Worm (Caenorhabditis elegans) whole organism, L4 larva: ENCODE measurements around the gene F39D8.3.

ENCODE experiments used
- F37D6.2 ChIP-seq: sonication (generic microtip); optimal IDR thresholded peaks from 2 replicates; lab custom pipeline; 2016; ENCODE audit warnings: mild to moderate bottlenecking, missing genetic modification characterization, missing compliant biosample characterization
- F49E8.2 ChIP-seq: sonication (generic microtip); optimal IDR thresholded peaks from 2 replicates; lab custom pipeline; 2016; ENCODE audit warnings: missing compliant biosample characterization, mild to moderate bottlenecking, missing genetic modification characterization, borderline replicate concordance
- R02D3.7 ChIP-seq: fragments of 150-350 bp; sonication (generic microtip); optimal IDR thresholded peaks from 3 replicates; lab custom pipeline; 2014; ENCODE audit warnings: missing biosample characterization, missing genetic modification characterization
- ZK337.2 ChIP-seq: fragments of 200-800 bp; sonication (Bioruptor generic); IDR thresholded peaks from 2 replicates; pipeline ENCODE4 v1.3.6; 2022; ENCODE audit warnings: missing genetic modification reagents, missing genetic modification characterization, missing compliant biosample characterization
- ZK546.5 ChIP-seq, 2 experiments: sonication (generic microtip); optimal IDR thresholded peaks; 2 replicates each; lab custom pipeline; 2017; ENCODE audit warnings: missing biosample characterization in 2 of 2, missing genetic modification characterization in 2 of 2
- attf-4 ChIP-seq: sonication (generic microtip); optimal IDR thresholded peaks from 3 replicates; lab custom pipeline; 2017; ENCODE audit warnings: missing biosample characterization, missing genetic modification characterization
- ceh-28 ChIP-seq: fragments of 150-350 bp; optimal IDR thresholded peaks from 2 replicates; lab custom pipeline; 2014; ENCODE audit warnings: missing biosample characterization, missing genetic modification reagents, missing genetic modification characterization
- daf-12 ChIP-seq: fragments of 150-350 bp; optimal IDR thresholded peaks from 2 replicates; lab custom pipeline; 2014; ENCODE audit warnings: missing biosample characterization, missing genetic modification reagents, missing genetic modification characterization
- daf-16 ChIP-seq, 3 experiments: sonication (generic microtip); optimal IDR thresholded peaks; 2 replicates each; lab custom pipeline; 2016 to 2017; ENCODE audit warnings: missing genetic modification characterization in 3 of 3, missing genetic modification reagents in 3 of 3, mild to moderate bottlenecking in 2 of 3, missing compliant biosample characterization in 2 of 3, missing biosample characterization in 1 of 3, moderate library complexity in 1 of 3
- dmd-6 ChIP-seq: fragments of 200-800 bp; sonication (Bioruptor generic); IDR thresholded peaks from 2 replicates; pipeline ENCODE4 v1.3.6; 2022; ENCODE audit warnings: missing genetic modification reagents, missing genetic modification characterization, missing compliant biosample characterization
- egl-43 ChIP-seq: fragments of 200-800 bp; sonication (Bioruptor generic); IDR thresholded peaks from 2 replicates; pipeline ENCODE4 v1.3.6; 2022; ENCODE audit warnings: missing genetic modification reagents, missing genetic modification characterization, missing compliant biosample characterization
- fos-1 ChIP-seq: fragments of 150-350 bp; optimal IDR thresholded peaks from 2 replicates; lab custom pipeline; 2014; ENCODE audit warnings: missing biosample characterization, missing genetic modification characterization
- hlh-11 ChIP-seq: fragments of 200-800 bp; sonication (Bioruptor generic); optimal IDR thresholded peaks from 2 replicates; lab custom pipeline; 2018; ENCODE audit warnings: mild to moderate bottlenecking, missing genetic modification characterization, missing compliant biosample characterization
- hlh-30 ChIP-seq: sonication (generic microtip); optimal IDR thresholded peaks from 2 replicates; lab custom pipeline; 2017; ENCODE audit warnings: antibody characterized with exemption, mild to moderate bottlenecking, missing genetic modification characterization, missing compliant biosample characterization; ENCODE audit not compliant: insufficient read depth
- hmg-1.1 ChIP-seq: fragments of 200-800 bp; sonication (Bioruptor generic); IDR thresholded peaks from 2 replicates; pipeline ENCODE4 v1.3.6; 2022; ENCODE audit warnings: missing genetic modification reagents, missing genetic modification characterization, missing compliant biosample characterization
- lsy-2 ChIP-seq, 2 experiments: fragments of 150-350 bp in 1 of 2; sonication (generic microtip) in 1 of 2; optimal IDR thresholded peaks; 2 replicates each; lab custom pipeline; 2014 to 2017; ENCODE audit warnings: missing biosample characterization in 2 of 2, missing genetic modification characterization in 2 of 2
- madf-5 ChIP-seq, 2 experiments: fragments of 200-800 bp; sonication (Bioruptor generic); IDR thresholded peaks; 2 replicates each; pipeline ENCODE4 v1.3.6; 2022; ENCODE audit warnings: missing compliant biosample characterization in 2 of 2, missing genetic modification characterization in 2 of 2
- madf-9 ChIP-seq: fragments of 200-800 bp; sonication (Bioruptor generic); conservative IDR thresholded peaks from 2 replicates; pipeline ENCODE4 v1.3.6; 2022; ENCODE audit warnings: missing genetic modification reagents, missing genetic modification characterization, missing compliant biosample characterization
- mdl-1 ChIP-seq, 2 experiments: fragments of 150-350 bp in 1 of 2; sonication (generic microtip) in 1 of 2; optimal IDR thresholded peaks; 2 replicates each; lab custom pipeline; 2014 to 2017; ENCODE audit warnings: missing biosample characterization in 2 of 2, missing genetic modification characterization in 2 of 2
- mdt-29 ChIP-seq: fragments of 200-800 bp; sonication (Bioruptor generic); IDR thresholded peaks from 2 replicates; pipeline ENCODE4 v1.3.6; 2022; ENCODE audit warnings: missing genetic modification reagents, missing genetic modification characterization, missing compliant biosample characterization
- mes-2 ChIP-seq: sonication (generic microtip); optimal IDR thresholded peaks from 2 replicates; lab custom pipeline; 2016; ENCODE audit warnings: missing genotype, mild to moderate bottlenecking, missing genetic modification characterization, missing compliant biosample characterization; ENCODE audit not compliant: poor library complexity, severe bottlenecking
- mxl-2 ChIP-seq: fragments of 200-800 bp; sonication (Bioruptor generic); conservative IDR thresholded peaks from 2 replicates; pipeline ENCODE4 v1.3.6; 2022; ENCODE audit warnings: missing genetic modification reagents, missing genetic modification characterization, missing compliant biosample characterization
- nhr-10 ChIP-seq: fragments of 150-350 bp; optimal IDR thresholded peaks from 2 replicates; lab custom pipeline; 2014; ENCODE audit warnings: missing biosample characterization, missing genetic modification characterization
- nhr-102 ChIP-seq: sonication (generic microtip); optimal IDR thresholded peaks from 2 replicates; lab custom pipeline; 2016; ENCODE audit warnings: mild to moderate bottlenecking, missing genetic modification characterization, moderate library complexity, missing compliant biosample characterization
- nhr-11 ChIP-seq: fragments of 150-350 bp; optimal IDR thresholded peaks from 2 replicates; lab custom pipeline; 2014; ENCODE audit warnings: missing biosample characterization, missing genetic modification characterization
- nhr-237 ChIP-seq: sonication (generic microtip); optimal IDR thresholded peaks from 2 replicates; lab custom pipeline; 2017; ENCODE audit warnings: missing biosample characterization, missing genetic modification characterization
- nhr-28 ChIP-seq: fragments of 150-350 bp; optimal IDR thresholded peaks from 2 replicates; lab custom pipeline; 2014; ENCODE audit warnings: missing biosample characterization, missing genetic modification characterization
- nhr-76 ChIP-seq: fragments of 150-350 bp; optimal IDR thresholded peaks from 2 replicates; lab custom pipeline; 2014; ENCODE audit warnings: missing biosample characterization, missing genetic modification characterization
- php-3 ChIP-seq: fragments of 200-800 bp; sonication (Bioruptor generic); IDR thresholded peaks from 2 replicates; pipeline ENCODE4 v1.3.6; 2022; ENCODE audit warnings: missing genetic modification reagents, missing genetic modification characterization, missing compliant biosample characterization
- pqm-1 ChIP-seq: sonication (generic microtip); optimal IDR thresholded peaks from 2 replicates; lab custom pipeline; 2017; ENCODE audit warnings: missing biosample characterization, missing genetic modification characterization
- rbr-2 ChIP-seq: sonication (generic microtip); optimal IDR thresholded peaks from 2 replicates; lab custom pipeline; 2016; ENCODE audit warnings: missing genotype, missing genetic modification characterization, missing compliant biosample characterization
- skn-1 ChIP-seq: fragments of 150-350 bp; optimal IDR thresholded peaks from 2 replicates; lab custom pipeline; 2014; ENCODE audit warnings: missing biosample characterization, missing genetic modification characterization
- spr-1 ChIP-seq: sonication (generic microtip); optimal IDR thresholded peaks from 2 replicates; lab custom pipeline; 2016; ENCODE audit warnings: mild to moderate bottlenecking, missing genetic modification characterization, missing compliant biosample characterization
- unc-62 ChIP-seq, 3 experiments: fragments of 150-350 bp in 1 of 3; sonication (generic microtip); optimal IDR thresholded peaks in 2 of 3; peaks in 1 of 3; 1 replicate in 1 of 3; 2 replicates in 2 of 3; lab custom pipeline; 2014 to 2017; ENCODE audit warnings: missing biosample characterization in 3 of 3, missing genetic modification characterization in 3 of 3, missing genetic modification reagents in 3 of 3, missing genotype in 1 of 3
- vab-7 ChIP-seq: fragments of 200-800 bp; sonication (Bioruptor generic); IDR thresholded peaks from 2 replicates; pipeline ENCODE4 v1.3.6; 2022; ENCODE audit warnings: missing genetic modification reagents, missing genetic modification characterization, missing compliant biosample characterization

F39D8.3 gene

ce11 chrX:15382914-15383313 lies 37.9 kb upstream of the F39D8.3 start:
- TF ChIP-seq madf-5 (GFP tag; IDR thresholded peaks at IDR 0.05; lab: Robert Waterston, UW) (no peak), nhr-10 (tag; lab: Kevin White, UChicago) (peak; percentile 11), nhr-11 (tag; lab: Kevin White, UChicago) (peak; percentile 47), lsy-2 (tag; optimal IDR thresholded peaks at IDR 0.05; lab: Kevin White, UChicago) (no peak), unc-62 (GFP tag; optimal IDR thresholded peaks at IDR 0.05 in 1 of 2; lab: Kevin White, UChicago) (peak in 1 of 2 experiments; percentile 34), unc-62 (tag; optimal IDR thresholded peaks at IDR 0.05; lab: Kevin White, UChicago) (no peak), mxl-2 (GFP tag; lab: Robert Waterston, UW) (no peak), hlh-11 (tag; lab: Kevin White, UChicago) (peak; percentile 42), dmd-6 (GFP tag; lab: Robert Waterston, UW) (peak; percentile 66), madf-9 (no peak), nhr-28 (tag; lab: Kevin White, UChicago) (peak; percentile 48), rbr-2 (tag; lab: Kevin White, UChicago) (no peak), R02D3.7 (tag; lab: Kevin White, UChicago) (no peak), daf-16 (GFP tag; optimal IDR thresholded peaks at IDR 0.05; lab: Kevin White, UChicago) (peak in 1 of 2 experiments; percentile 39), daf-16 (tag; optimal IDR thresholded peaks at IDR 0.05; lab: Kevin White, UChicago) (peak; percentile 33), pqm-1 (peak; percentile 54)
- TF ChIP-seq, all 104 proteins: peak for 8

ce11 chrX:15384090-15384624 lies 36.6 kb upstream of the F39D8.3 start:
- TF ChIP-seq R02D3.7 (tag; lab: Kevin White, UChicago): no peak
- TF ChIP-seq hlh-11 (tag; lab: Kevin White, UChicago): no peak
- no peak for TF ChIP-seq dmd-6 (GFP tag; lab: Robert Waterston, UW)
- no peak for TF ChIP-seq skn-1 (tag; lab: Kevin White, UChicago)
- TF ChIP-seq nhr-28 (tag; lab: Kevin White, UChicago): peak; percentile 5
- TF ChIP-seq F49E8.2 (tag; lab: Kevin White, UChicago): no peak
- TF ChIP-seq daf-16 (GFP tag; optimal IDR thresholded peaks at IDR 0.05; lab: Kevin White, UChicago): no peak
- no peak for TF ChIP-seq daf-16 (tag; optimal IDR thresholded peaks at IDR 0.05; lab: Kevin White, UChicago)
- no peak for TF ChIP-seq nhr-11 (tag; lab: Kevin White, UChicago)
- no peak for TF ChIP-seq spr-1
- TF ChIP-seq mdl-1 (tag; optimal IDR thresholded peaks at IDR 0.05; lab: Kevin White, UChicago): peak in 1 of 2 experiments; percentile 12
- TF ChIP-seq nhr-237: no peak
- no peak for TF ChIP-seq hmg-1.1 (GFP tag; lab: Robert Waterston, UW)
- peak; percentile 48 for TF ChIP-seq hlh-30
- TF ChIP-seq ZK337.2 (GFP tag; lab: Robert Waterston, UW): no peak
- no peak for TF ChIP-seq F37D6.2 (tag; lab: Kevin White, UChicago)
- TF ChIP-seq unc-62 (GFP tag; optimal IDR thresholded peaks at IDR 0.05 in 1 of 2; lab: Kevin White, UChicago): peak in 1 of 2 experiments; percentile 92
- TF ChIP-seq unc-62 (tag; optimal IDR thresholded peaks at IDR 0.05; lab: Kevin White, UChicago): no peak
- no peak for TF ChIP-seq daf-12 (tag; lab: Kevin White, UChicago)
- TF ChIP-seq nhr-76 (tag; lab: Kevin White, UChicago): no peak
- no peak for TF ChIP-seq fos-1 (tag; lab: Kevin White, UChicago)

DNA sequence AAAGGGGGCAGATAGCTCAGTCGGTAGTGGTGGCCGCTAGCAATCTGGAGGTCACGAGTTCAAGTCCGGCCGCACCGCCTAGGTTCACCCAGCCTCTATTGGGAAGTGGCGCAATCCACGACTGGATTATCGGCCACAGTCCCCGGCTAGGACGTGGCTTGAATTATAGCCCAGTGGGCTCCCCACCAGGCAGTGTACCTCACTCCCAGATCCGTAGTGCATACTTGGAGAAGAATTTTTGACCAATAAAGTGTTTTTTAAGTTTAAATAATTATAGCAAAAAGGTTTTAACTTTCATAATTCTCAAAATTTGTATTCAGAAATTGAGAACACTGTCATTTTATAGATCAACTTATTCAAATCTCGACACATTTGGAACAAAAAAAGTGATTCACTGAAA lies 35.4 kb upstream of the F39D8.3 start:
- TF ChIP-seq madf-5 (GFP tag; IDR thresholded peaks at IDR 0.05; lab: Robert Waterston, UW) (0 out of 4 replicates have a peak, but pooled peaks of 1 of the 2 experiments have one; percentile 58), php-3 (GFP tag; lab: Robert Waterston, UW) (no peak), nhr-102 (tag; lab: Kevin White, UChicago) (no peak), mdl-1 (tag; optimal IDR thresholded peaks at IDR 0.05; lab: Kevin White, UChicago) (no peak), vab-7 (GFP tag; lab: Robert Waterston, UW) (no peak), attf-4 (tag; lab: Kevin White, UChicago) (no peak), ZK546.5 (tag; optimal IDR thresholded peaks at IDR 0.05; lab: Kevin White, UChicago) (no peak), ceh-28 (tag; lab: Kevin White, UChicago) (no peak), egl-43 (GFP tag; lab: Robert Waterston, UW) (no peak), mes-2 (tag; lab: Kevin White, UChicago) (no peak), mdt-29 (GFP tag; lab: Robert Waterston, UW) (0 out of 2 replicates have a peak, but pooled peaks have one; percentile 17)
